Worm (Caenorhabditis elegans) whole organism, L4 larva: ENCODE measurements around the gene hpo-6.
A peak's percentile ranks its signal among the peaks of the same experiment; 100 is the strongest.

Experiments used
- F10B5.3 ChIP-seq: sonication (generic microtip); optimal IDR thresholded peaks from 2 replicates; lab custom pipeline; 2016; ENCODE audit warnings: mild to moderate bottlenecking, missing genetic modification characterization, missing compliant biosample characterization
- F49E8.2 ChIP-seq: sonication (generic microtip); optimal IDR thresholded peaks from 2 replicates; lab custom pipeline; 2016; ENCODE audit warnings: missing compliant biosample characterization, mild to moderate bottlenecking, missing genetic modification characterization, borderline replicate concordance
- T26A8.4 ChIP-seq: fragments of 200-800 bp; sonication (Bioruptor generic); IDR thresholded peaks from 2 replicates; pipeline ENCODE4 v1.3.6; 2022; ENCODE audit warnings: missing genetic modification characterization, missing compliant biosample characterization
- aha-1 ChIP-seq: fragments of 150-350 bp; peaks from one replicate; lab custom pipeline; 2014; ENCODE audit warnings: missing biosample characterization, missing genetic modification characterization
- ceh-28 ChIP-seq: fragments of 150-350 bp; optimal IDR thresholded peaks from 2 replicates; lab custom pipeline; 2014; ENCODE audit warnings: missing biosample characterization, missing genetic modification reagents, missing genetic modification characterization
- ceh-82 ChIP-seq: sonication (generic microtip); optimal IDR thresholded peaks from 2 replicates; lab custom pipeline; 2017; ENCODE audit warnings: missing biosample characterization, missing genetic modification characterization
- daf-8 ChIP-seq: fragments of 200-800 bp; sonication (Bioruptor generic); IDR thresholded peaks from 2 replicates; pipeline ENCODE4 v1.3.6; 2022; ENCODE audit warnings: missing genetic modification characterization, missing compliant biosample characterization
- dmd-8 ChIP-seq: fragments of 200-800 bp; sonication (Bioruptor generic); IDR thresholded peaks from 2 replicates; pipeline ENCODE4 v1.3.6; 2022; ENCODE audit warnings: missing genetic modification characterization, missing compliant biosample characterization
- dpl-1 ChIP-seq: fragments of 150-350 bp; optimal IDR thresholded peaks from 2 replicates; lab custom pipeline; 2014; ENCODE audit warnings: missing biosample characterization, missing genetic modification reagents, missing genetic modification characterization
- egl-43 ChIP-seq: fragments of 200-800 bp; sonication (Bioruptor generic); IDR thresholded peaks from 2 replicates; pipeline ENCODE4 v1.3.6; 2022; ENCODE audit warnings: missing genetic modification reagents, missing genetic modification characterization, missing compliant biosample characterization
- gei-8 ChIP-seq: fragments of 200-800 bp; sonication (Bioruptor generic); optimal IDR thresholded peaks from 2 replicates; lab custom pipeline; 2018; ENCODE audit warnings: mild to moderate bottlenecking, missing genetic modification characterization, missing compliant biosample characterization
- hif-1 ChIP-seq, 2 experiments: sonication (generic microtip); optimal IDR thresholded peaks; 2 replicates each; lab custom pipeline; 2016 to 2017; ENCODE audit warnings: missing compliant biosample characterization in 2 of 2, missing genetic modification characterization in 2 of 2, missing genetic modification reagents in 2 of 2, missing genotype in 2 of 2, mild to moderate bottlenecking in 1 of 2
- lim-7 ChIP-seq: fragments of 200-800 bp; sonication (Bioruptor generic); IDR thresholded peaks from 2 replicates; pipeline ENCODE4 v1.3.6; 2022; ENCODE audit warnings: missing genetic modification characterization, missing compliant biosample characterization
- lin-29 ChIP-seq: fragments of 200-800 bp; sonication (Bioruptor generic); IDR thresholded peaks from 2 replicates; pipeline ENCODE4 v1.3.6; 2022; ENCODE audit warnings: missing genetic modification reagents, missing genetic modification characterization, missing compliant biosample characterization
- madf-9 ChIP-seq: fragments of 200-800 bp; sonication (Bioruptor generic); conservative IDR thresholded peaks from 2 replicates; pipeline ENCODE4 v1.3.6; 2022; ENCODE audit warnings: missing genetic modification reagents, missing genetic modification characterization, missing compliant biosample characterization
- mdt-29 ChIP-seq: fragments of 200-800 bp; sonication (Bioruptor generic); IDR thresholded peaks from 2 replicates; pipeline ENCODE4 v1.3.6; 2022; ENCODE audit warnings: missing genetic modification reagents, missing genetic modification characterization, missing compliant biosample characterization
- mxl-3 ChIP-seq: fragments of 200-800 bp; sonication (Bioruptor generic); optimal IDR thresholded peaks from 2 replicates; lab custom pipeline; 2018; ENCODE audit warnings: mild to moderate bottlenecking, missing genetic modification characterization, missing compliant biosample characterization
- nhr-11 ChIP-seq: fragments of 150-350 bp; optimal IDR thresholded peaks from 2 replicates; lab custom pipeline; 2014; ENCODE audit warnings: missing biosample characterization, missing genetic modification characterization
- nhr-111 ChIP-seq: fragments of 200-800 bp; sonication (Bioruptor generic); optimal IDR thresholded peaks from 2 replicates; lab custom pipeline; 2018; ENCODE audit warnings: mild to moderate bottlenecking, missing genetic modification characterization, missing compliant biosample characterization
- nhr-25 ChIP-seq: sonication (generic microtip); optimal IDR thresholded peaks from 2 replicates; lab custom pipeline; 2017; ENCODE audit warnings: missing genetic modification characterization, mild to moderate bottlenecking, missing compliant biosample characterization, antibody characterized with exemption, moderate library complexity, borderline replicate concordance; ENCODE audit not compliant: insufficient read depth
- nhr-42 ChIP-seq: fragments of 200-800 bp; sonication (Bioruptor generic); IDR thresholded peaks from 2 replicates; pipeline ENCODE4 v1.3.6; 2022; ENCODE audit warnings: missing genetic modification characterization, missing compliant biosample characterization
- nhr-48 ChIP-seq: sonication (generic microtip); optimal IDR thresholded peaks from 2 replicates; lab custom pipeline; 2016; ENCODE audit warnings: mild to moderate bottlenecking, missing genetic modification characterization, missing compliant biosample characterization
- nhr-6 ChIP-seq: fragments of 150-350 bp; optimal IDR thresholded peaks from 2 replicates; lab custom pipeline; 2014; ENCODE audit warnings: missing biosample characterization, missing genetic modification characterization
- rbr-2 ChIP-seq: sonication (generic microtip); optimal IDR thresholded peaks from 2 replicates; lab custom pipeline; 2016; ENCODE audit warnings: missing genotype, missing genetic modification characterization, missing compliant biosample characterization
- snpc-1.2 ChIP-seq: fragments of 200-800 bp; sonication (Bioruptor generic); IDR thresholded peaks from 2 replicates; pipeline ENCODE4 v1.3.6; 2022; ENCODE audit warnings: missing genetic modification reagents, missing genetic modification characterization, missing compliant biosample characterization
- spr-1 ChIP-seq: sonication (generic microtip); optimal IDR thresholded peaks from 2 replicates; lab custom pipeline; 2016; ENCODE audit warnings: mild to moderate bottlenecking, missing genetic modification characterization, missing compliant biosample characterization
- tra-1 ChIP-seq: fragments of 200-800 bp; sonication (Bioruptor generic); IDR thresholded peaks from 2 replicates; pipeline ENCODE4 v1.3.6; 2022; ENCODE audit warnings: missing genetic modification reagents, missing genetic modification characterization, missing compliant biosample characterization
- unc-39 ChIP-seq: sonication (generic microtip); optimal IDR thresholded peaks from 2 replicates; lab custom pipeline; 2017; ENCODE audit warnings: missing biosample characterization, missing genetic modification characterization
- unc-62 ChIP-seq, 3 experiments: fragments of 150-350 bp in 1 of 3; sonication (generic microtip); optimal IDR thresholded peaks in 2 of 3; peaks in 1 of 3; 1 replicate in 1 of 3; 2 replicates in 2 of 3; lab custom pipeline; 2014 to 2017; ENCODE audit warnings: missing biosample characterization in 3 of 3, missing genetic modification characterization in 3 of 3, missing genetic modification reagents in 3 of 3, missing genotype in 1 of 3
- zfp-2 ChIP-seq: sonication (generic microtip); optimal IDR thresholded peaks from 2 replicates; lab custom pipeline; 2016; ENCODE audit warnings: mild to moderate bottlenecking, missing genetic modification characterization, missing compliant biosample characterization
- ztf-11 ChIP-seq: fragments of 150-350 bp; optimal IDR thresholded peaks from 2 replicates; lab custom pipeline; 2014; ENCODE audit warnings: missing biosample characterization, missing genetic modification characterization

hpo-6 gene

ce11 chrIV:1595802-1596201 lies 33.8 kb downstream of the hpo-6 start, which contains the start of gene npp-8 (continued):
- TF ChIP-seq nhr-42 (GFP tag; lab: Robert Waterston, UW) (peak; percentile 69; the same call in 1 of the 2 replicates), dpl-1 (GFP tag; lab: Kevin White, UChicago) (peak; percentile 89), spr-1 (tag; lab: Kevin White, UChicago) (peak; percentile 83), madf-9 (peak; percentile 78), unc-39 (tag; lab: Kevin White, UChicago) (no peak), daf-8 (GFP tag; lab: Robert Waterston, UW) (no peak), nhr-25 (tag; lab: Kevin White, UChicago) (peak; percentile 67), lim-7 (GFP tag; lab: Robert Waterston, UW) (no peak)
- TF ChIP-seq, all 104 proteins: peak for 64

- TF ChIP-seq egl-43 (GFP tag; lab: Robert Waterston, UW) (no peak), F10B5.3 (tag; lab: Kevin White, UChicago) (no peak), mdt-29 (GFP tag; lab: Robert Waterston, UW) (no peak), nhr-111 (no peak), nhr-48 (tag; lab: Kevin White, UChicago) (no peak), rbr-2 (tag; lab: Kevin White, UChicago) (no peak), zfp-2 (tag; lab: Kevin White, UChicago) (no peak), nhr-11 (tag; lab: Kevin White, UChicago) (no peak)
Observed at ce11 chrIV:1597018-1597417, 35.0 kb downstream of the hpo-6 start, which contains the start of gene ced-2. Gene ced-2, plus strand, starts transcription at chrIV:1597318.

DNA sequence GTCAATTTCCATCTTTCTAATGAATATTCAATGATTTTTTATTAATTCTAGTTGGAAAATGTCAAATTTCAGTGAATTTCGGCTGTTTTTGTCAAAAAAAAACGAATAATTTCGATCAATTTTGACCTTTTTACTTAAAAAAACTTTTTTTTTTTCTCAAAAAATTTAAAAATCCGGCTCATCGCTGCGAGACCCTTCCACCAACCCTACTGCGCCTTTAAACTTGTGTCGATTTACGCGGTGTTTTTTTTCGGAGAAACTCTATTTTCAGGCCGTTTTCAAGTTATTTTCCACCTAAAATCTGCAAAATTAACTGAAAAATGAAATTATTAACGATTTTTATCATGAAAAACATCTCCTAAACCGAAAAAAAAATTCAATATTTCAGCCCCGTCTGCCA lies 38.8 kb downstream of the hpo-6 start:
- no peak for TF ChIP-seq T26A8.4 (GFP tag; lab: Robert Waterston, UW)
- peak; percentile 59 for TF ChIP-seq aha-1

DNA sequence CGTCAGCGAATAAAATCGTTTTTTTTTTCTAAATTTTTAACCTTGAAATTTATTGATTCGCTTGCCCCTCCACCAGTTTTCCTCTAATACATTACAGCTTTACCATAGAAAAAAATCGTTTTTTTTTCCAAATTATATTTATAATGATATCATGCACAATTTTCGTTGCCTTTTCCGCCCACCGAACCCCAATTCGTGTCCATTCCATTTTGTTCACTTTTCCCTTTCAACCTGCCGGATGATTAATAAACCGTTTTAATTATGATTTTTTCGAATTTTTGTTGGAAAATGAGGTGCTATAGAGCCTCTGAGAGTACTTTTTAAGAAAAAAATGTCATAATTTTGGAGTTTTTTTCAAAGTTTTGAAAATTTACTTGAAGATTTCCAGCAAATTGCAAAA lies 39.4 kb downstream of the hpo-6 start, which contains the start of gene set-23:
TSS of gene set-23 (plus strand) at position 301 of the 400 bp plus-strand sequence.
- no peak for TF ChIP-seq nhr-6 (tag; lab: Kevin White, UChicago)

ce11 chrIV:1602936-1603457 lies 41.0 kb downstream of the hpo-6 start:
- TF ChIP-seq aha-1 (peak; percentile 95), F49E8.2 (no peak), mdt-29 (GFP tag; lab: Robert Waterston, UW) (no peak), snpc-1.2 (GFP tag; lab: Robert Waterston, UW) (no peak), dmd-8 (GFP tag; lab: Robert Waterston, UW) (no peak), gei-8 (GFP tag; lab: Kevin White, UChicago) (no peak), lin-29 (GFP tag; lab: Robert Waterston, UW) (no peak), mxl-3 (no peak), ceh-82 (tag; lab: Kevin White, UChicago) (no peak), ceh-28 (tag; lab: Kevin White, UChicago) (peak; percentile 87)
- TF ChIP-seq, all 104 proteins: peak for 2

DNA sequence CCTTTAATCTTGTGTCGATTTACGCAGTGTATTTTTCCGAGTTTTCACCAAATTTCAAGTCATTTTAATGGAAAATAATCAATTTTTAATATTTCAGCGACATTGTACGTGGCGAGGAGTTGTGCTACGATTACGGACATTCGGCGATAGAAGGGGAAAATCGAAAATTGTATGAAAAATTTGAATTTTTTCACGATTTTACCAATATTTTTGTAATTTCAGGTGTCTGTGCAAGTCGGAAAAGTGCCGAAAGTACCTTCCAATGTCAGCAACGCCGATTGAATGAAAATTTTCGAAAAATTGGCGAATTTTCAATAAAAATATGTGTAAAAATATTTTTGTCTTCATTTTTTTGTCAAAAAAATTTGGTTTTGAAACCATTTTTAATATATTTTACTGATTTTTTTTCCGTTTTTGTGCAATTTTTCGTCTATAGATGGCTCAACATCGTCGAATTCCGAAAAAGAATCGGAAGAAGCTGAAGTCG lies 43.3 kb downstream of the hpo-6 start, which contains the start of gene Y41D4B.11:
TSS of gene Y41D4B.11 (plus strand) at position 437 of the 487 bp plus-strand sequence.
- TF ChIP-seq ztf-11 (tag; lab: Kevin White, UChicago) (no peak), madf-9 (no peak), hif-1 (tag; optimal IDR thresholded peaks at IDR 0.05; lab: Kevin White, UChicago) (no peak), F49E8.2 (no peak), unc-62 (GFP tag; optimal IDR thresholded peaks at IDR 0.05 in 1 of 2; lab: Kevin White, UChicago) (peak in 1 of 2 experiments; percentile 91), unc-62 (tag; optimal IDR thresholded peaks at IDR 0.05; lab: Kevin White, UChicago) (no peak), tra-1 (no peak), nhr-11 (tag; lab: Kevin White, UChicago) (no peak)
